Fruit fly (Drosophila melanogaster) whole organism, embryonic: ENCODE data around the gene CG5399.

Source experiments
- ATbp ChIP-seq: fragments of 200-800 bp; sonication (Bioruptor generic); optimal IDR thresholded peaks from 2 replicates; lab custom pipeline; 2017; ENCODE audit warnings: missing biosample characterization, mild to moderate bottlenecking, missing genetic modification characterization, missing genetic modification reagents
- Asciz ChIP-seq: fragments of 200-800 bp; sonication (Bioruptor generic); optimal IDR thresholded peaks from 2 replicates; lab custom pipeline; 2017; ENCODE audit warnings: missing biosample characterization, mild to moderate bottlenecking, missing genetic modification characterization, missing genetic modification reagents
- Awh ChIP-seq: fragments of 200-800 bp; sonication (Bioruptor generic); IDR thresholded peaks from 2 replicates; pipeline ENCODE4, ENCODE4 v1.3.6; 2022; ENCODE audit warnings: missing biosample characterization, missing genetic modification characterization
- Blimp-1 ChIP-seq: fragments of 200-800 bp; sonication (Bioruptor generic); optimal IDR thresholded peaks from 3 replicates; lab custom pipeline; 2018; ENCODE audit warnings: missing biosample characterization, missing genetic modification characterization, mild to moderate bottlenecking, moderate library complexity, missing genetic modification reagents
- Bteb2 ChIP-seq: fragments of 200-800 bp; sonication (Bioruptor generic); optimal IDR thresholded peaks from 2 replicates; lab custom pipeline; 2016; ENCODE audit warnings: missing biosample characterization, missing genetic modification characterization
- CG1024 ChIP-seq: fragments of 200-800 bp; sonication (Bioruptor generic); IDR thresholded peaks from 2 replicates; pipeline ENCODE4 v1.3.6; 2022; ENCODE audit warnings: missing biosample characterization, missing genetic modification characterization
- CG11085 ChIP-seq: fragments of 200-800 bp; sonication (Bioruptor generic); IDR thresholded peaks from 2 replicates; pipeline ENCODE4 v1.3.6; 2022; ENCODE audit warnings: missing biosample characterization, missing genetic modification characterization
- CG11504 ChIP-seq: fragments of 200-800 bp; sonication (Bioruptor generic); optimal IDR thresholded peaks from 3 replicates; lab custom pipeline; 2019; ENCODE audit warnings: missing biosample characterization, mild to moderate bottlenecking, missing genetic modification characterization, moderate library complexity
- CG15011 ChIP-seq: fragments of 200-800 bp; sonication (Bioruptor generic); optimal IDR thresholded peaks from 3 replicates; lab custom pipeline; 2018; ENCODE audit warnings: missing biosample characterization, mild to moderate bottlenecking, missing genetic modification characterization
- CG15269 ChIP-seq: fragments of 200-800 bp; sonication (Bioruptor generic); optimal IDR thresholded peaks from 2 replicates; lab custom pipeline; 2018; ENCODE audit warnings: missing biosample characterization, mild to moderate bottlenecking, missing genetic modification characterization, moderate library complexity
- CG17328 ChIP-seq: fragments of 200-800 bp; sonication (Bioruptor generic); IDR thresholded peaks from 2 replicates; pipeline ENCODE4 v1.3.6; 2022; ENCODE audit warnings: missing biosample characterization, missing genetic modification characterization
- CG2116 ChIP-seq: fragments of 200-800 bp; sonication (Bioruptor generic); optimal IDR thresholded peaks from 3 replicates; lab custom pipeline; 2018; ENCODE audit warnings: missing biosample characterization, mild to moderate bottlenecking, missing genetic modification characterization
- CG2199 ChIP-seq: fragments of 200-800 bp; sonication (Bioruptor generic); IDR thresholded peaks from 3 replicates; pipeline ENCODE4 v1.3.6; 2022; ENCODE audit warnings: missing biosample characterization, missing genetic modification characterization
- CG31224 ChIP-seq: fragments of 200-800 bp; sonication (Bioruptor generic); IDR thresholded peaks from 2 replicates; pipeline ENCODE4 v1.3.6; 2022; ENCODE audit warnings: missing biosample characterization, missing genetic modification characterization
- CG4282 ChIP-seq: fragments of 200-800 bp; sonication (Bioruptor generic); optimal IDR thresholded peaks from 2 replicates; lab custom pipeline; 2016; ENCODE audit warnings: missing biosample characterization, missing genetic modification characterization
- CG4424 ChIP-seq: fragments of 200-800 bp; sonication (Bioruptor generic); optimal IDR thresholded peaks from 3 replicates; lab custom pipeline; 2016; ENCODE audit warnings: missing biosample characterization, missing genetic modification characterization
- CG6683 ChIP-seq: fragments of 200-800 bp; sonication (Bioruptor generic); optimal IDR thresholded peaks from 2 replicates; lab custom pipeline; 2017; ENCODE audit warnings: missing biosample characterization, mild to moderate bottlenecking, missing genetic modification characterization, missing genetic modification reagents
- CG6791 ChIP-seq: fragments of 200-800 bp; sonication (Bioruptor generic); IDR thresholded peaks from 3 replicates; pipeline ENCODE4 v1.3.6; 2022; ENCODE audit warnings: missing biosample characterization, missing genetic modification characterization; ENCODE audit not compliant: partially characterized antibody
- CG7372 ChIP-seq: fragments of 200-800 bp; sonication (Bioruptor generic); IDR thresholded peaks from 2 replicates; pipeline ENCODE4 v1.3.6; 2022; ENCODE audit warnings: missing biosample characterization, missing genetic modification characterization
- CHES-1-like ChIP-seq: fragments of 200-800 bp; sonication (Bioruptor generic); optimal IDR thresholded peaks from 2 replicates; lab custom pipeline; 2016; ENCODE audit warnings: missing biosample characterization, missing genetic modification characterization
- Drgx ChIP-seq: fragments of 200-800 bp; sonication (Bioruptor generic); IDR thresholded peaks from 2 replicates; pipeline ENCODE4 v1.3.6; 2022; ENCODE audit warnings: missing biosample characterization, missing genetic modification characterization
- Ets65A ChIP-seq: fragments of 200-800 bp; sonication (Bioruptor generic); peaks from one replicate; lab custom pipeline; 2016; ENCODE audit warnings: missing biosample characterization, missing genetic modification characterization
- Hr3 ChIP-seq: fragments of 200-800 bp; sonication (Bioruptor generic); optimal IDR thresholded peaks from 3 replicates; lab custom pipeline; 2016; ENCODE audit warnings: missing biosample characterization, missing genetic modification characterization
- Med ChIP-seq: fragments of 200-800 bp; sonication (Bioruptor generic); peaks from one replicate; lab custom pipeline; 2016; ENCODE audit warnings: missing biosample characterization, missing genetic modification characterization, mild to moderate bottlenecking, inconsistent platforms, moderate library complexity
- PHDP ChIP-seq: fragments of 200-800 bp; sonication (Bioruptor generic); optimal IDR thresholded peaks from 3 replicates; lab custom pipeline; 2018; ENCODE audit warnings: missing biosample characterization, mild to moderate bottlenecking, missing genetic modification characterization, moderate library complexity
- Tbp ChIP-seq: fragments of >200 bp; optimal IDR thresholded peaks from 2 replicates; lab custom pipeline; 2018; ENCODE audit warnings: missing biosample characterization, missing genetic modification characterization
- Xrp1 ChIP-seq: fragments of 200-800 bp; sonication (Bioruptor generic); IDR thresholded peaks from 2 replicates; pipeline ENCODE4 v1.3.6; 2022; ENCODE audit warnings: missing biosample characterization, missing genetic modification characterization
- aop ChIP-seq: fragments of 200-800 bp; sonication (Bioruptor generic); IDR thresholded peaks from 2 replicates; pipeline ENCODE4 v1.3.6; 2022; ENCODE audit warnings: missing biosample characterization, missing genetic modification characterization
- cg ChIP-seq: fragments of 200-800 bp; sonication (Bioruptor generic); optimal IDR thresholded peaks from 3 replicates; lab custom pipeline; 2019; ENCODE audit warnings: missing biosample characterization, mild to moderate bottlenecking, missing genetic modification characterization, moderate library complexity
- ci ChIP-seq: fragments of 200-800 bp; sonication (Bioruptor generic); IDR thresholded peaks from 3 replicates; pipeline ENCODE4 v1.3.6; 2022; ENCODE audit warnings: missing biosample characterization, missing genetic modification characterization
- crol ChIP-seq: fragments of 200-800 bp; sonication (Bioruptor generic); IDR thresholded peaks from 2 replicates; pipeline ENCODE4 v1.3.6; 2022; ENCODE audit warnings: missing biosample characterization, missing genetic modification characterization
- da ChIP-seq: fragments of 200-800 bp; sonication (Bioruptor generic); optimal IDR thresholded peaks from 2 replicates; lab custom pipeline; 2016; ENCODE audit warnings: missing biosample characterization, missing genetic modification characterization
- danr ChIP-seq: fragments of 200-800 bp; sonication (Bioruptor generic); IDR thresholded peaks from 2 replicates; pipeline ENCODE4 v1.3.6; 2022; ENCODE audit warnings: missing biosample characterization, missing genetic modification characterization
- dimm ChIP-seq: fragments of 200-800 bp; sonication (Bioruptor generic); IDR thresholded peaks from 2 replicates; pipeline ENCODE4 v1.3.6; 2022; ENCODE audit warnings: missing biosample characterization, missing genetic modification characterization
- ind ChIP-seq: fragments of 200-800 bp; sonication (Bioruptor generic); optimal IDR thresholded peaks from 3 replicates; lab custom pipeline; 2016; ENCODE audit warnings: missing biosample characterization, missing genetic modification characterization
- jumu ChIP-seq: fragments of 200-800 bp; sonication (Bioruptor generic); optimal IDR thresholded peaks from 3 replicates; lab custom pipeline; 2016; ENCODE audit warnings: missing biosample characterization, missing genetic modification characterization
- kni ChIP-seq: fragments of 200-800 bp; sonication (Bioruptor generic); optimal IDR thresholded peaks from 3 replicates; lab custom pipeline; 2017; ENCODE audit warnings: mild to moderate bottlenecking, missing biosample characterization, missing genetic modification reagents, missing genetic modification characterization
- knrl ChIP-seq: fragments of 200-800 bp; sonication (Bioruptor generic); IDR thresholded peaks from 3 replicates; pipeline ENCODE4 v1.3.6; 2022; ENCODE audit warnings: missing biosample characterization, missing genetic modification characterization; ENCODE audit not compliant: partially characterized antibody
- phol ChIP-seq: fragments of 200-800 bp; sonication (Bioruptor generic); optimal IDR thresholded peaks from 3 replicates; lab custom pipeline; 2018; ENCODE audit warnings: missing biosample characterization, mild to moderate bottlenecking, missing genetic modification characterization, moderate library complexity
- pros ChIP-seq: fragments of 200-800 bp; sonication (Bioruptor generic); optimal IDR thresholded peaks from 3 replicates; lab custom pipeline; 2019; ENCODE audit warnings: missing biosample characterization, mild to moderate bottlenecking, missing genetic modification characterization, moderate library complexity
- psq ChIP-seq: fragments of 200-800 bp; sonication (Bioruptor generic); optimal IDR thresholded peaks from 2 replicates; lab custom pipeline; 2017; ENCODE audit warnings: missing biosample characterization, missing genetic modification characterization
- ranshi ChIP-seq: fragments of 200-800 bp; sonication (Bioruptor generic); IDR thresholded peaks from 2 replicates; pipeline ENCODE4 v1.3.6; 2022; ENCODE audit warnings: missing biosample characterization, missing genetic modification characterization
- repo ChIP-seq: fragments of 200-800 bp; sonication (Bioruptor generic); optimal IDR thresholded peaks from 2 replicates; lab custom pipeline; 2016; ENCODE audit warnings: missing biosample characterization, missing genetic modification characterization
- sens ChIP-seq: fragments of 200-800 bp; sonication (Bioruptor generic); peaks from one replicate; lab custom pipeline; 2016; ENCODE audit warnings: missing biosample characterization, missing genetic modification characterization
- stwl ChIP-seq: fragments of 200-800 bp; sonication (Bioruptor generic); optimal IDR thresholded peaks from 3 replicates; lab custom pipeline; 2018; ENCODE audit warnings: missing biosample characterization, mild to moderate bottlenecking, missing genetic modification characterization, moderate library complexity
- sug ChIP-seq: fragments of 200-800 bp; optimal IDR thresholded peaks from 2 replicates; lab custom pipeline; 2019; ENCODE audit warnings: missing biosample characterization, mild to moderate bottlenecking, missing genetic modification characterization, moderate library complexity
- unpg ChIP-seq: fragments of 200-800 bp; sonication (Bioruptor generic); optimal IDR thresholded peaks from 3 replicates; lab custom pipeline; 2018; ENCODE audit warnings: missing biosample characterization, mild to moderate bottlenecking, missing genetic modification characterization, moderate library complexity
- zfh1 ChIP-seq: fragments of 200-800 bp; sonication (Bioruptor generic); IDR thresholded peaks from 3 replicates; pipeline ENCODE4 v1.3.6; 2022; ENCODE audit warnings: missing biosample characterization, missing genetic modification characterization

Gene CG5399

DNA sequence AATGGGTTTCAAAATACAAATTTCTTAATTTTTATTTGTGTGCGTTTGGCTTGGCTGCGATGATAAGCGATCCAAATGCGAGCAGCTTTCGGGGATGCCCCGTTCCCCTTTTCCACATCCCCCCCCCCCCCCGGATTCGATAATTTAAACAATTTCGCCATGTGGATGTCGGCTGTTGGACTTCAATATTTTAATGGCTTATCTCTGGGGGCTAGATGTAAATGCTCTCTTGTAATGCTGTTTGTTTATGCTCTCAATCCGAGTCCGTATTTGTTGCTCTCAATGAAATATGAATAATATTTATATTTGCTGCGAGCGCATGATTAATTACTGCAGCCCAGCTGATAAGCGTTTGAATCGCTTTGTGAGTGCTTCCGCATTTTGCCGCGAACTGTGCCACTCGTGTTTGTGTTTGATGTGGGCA, 17.5 kb upstream of the CG5399 start (continued):
- TF ChIP-seq aop (no peak), dimm (no peak), pros (GFP tag; lab: Kevin White, UChicago) (no peak), CG15011 (GFP tag; lab: Kevin White, UChicago) (no peak), stwl (tag; lab: Kevin White, UChicago) (no peak), CG4282 (GFP tag; lab: Kevin White, UChicago) (no peak), CG2116 (no peak), CG6683 (no peak), CG11085 (GFP tag; lab: Robert Waterston, UW) (no peak), Tbp (GFP tag; lab: Kevin White, UChicago) (no peak), sug (peak; percentile 23), Bteb2 (GFP tag; lab: Kevin White, UChicago) (no peak), CG31224 (GFP tag; lab: Robert Waterston, UW) (no peak), PHDP (peak; percentile 12)

DNA sequence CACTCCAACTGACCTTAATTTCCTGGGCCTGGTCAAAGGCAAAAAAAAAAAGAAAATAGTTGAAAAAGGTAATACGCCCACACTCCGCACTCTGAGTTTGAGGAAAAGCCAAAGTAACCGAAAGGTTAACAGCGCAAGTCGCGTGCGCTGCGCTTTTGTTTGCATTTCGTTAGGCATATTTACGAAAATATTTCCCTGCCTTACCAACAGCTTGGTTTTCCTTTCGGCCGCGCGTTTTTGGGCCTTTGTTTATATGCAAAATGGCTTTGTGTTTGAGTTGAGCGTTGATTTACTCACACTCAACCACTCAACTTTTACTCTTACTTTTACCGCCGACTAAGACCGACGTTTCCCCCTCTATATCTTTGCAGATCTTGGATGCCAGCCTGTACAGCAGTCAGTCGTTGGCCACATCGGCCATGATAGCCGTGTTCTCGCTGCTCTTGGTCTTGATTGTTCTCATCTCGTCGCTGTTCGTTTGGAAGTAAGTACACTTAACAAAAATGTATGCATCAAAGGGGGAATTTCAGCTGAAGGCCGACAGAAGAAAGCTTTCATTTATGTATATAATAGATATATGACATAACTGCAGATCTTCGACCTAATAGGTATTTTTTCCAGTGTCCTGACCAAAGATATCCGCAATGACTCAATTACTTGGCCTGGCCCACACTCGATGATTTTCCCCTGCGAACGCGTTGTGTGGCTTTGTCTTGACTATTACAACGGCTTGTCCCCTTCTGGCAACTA, 16.1 kb upstream of the CG5399 start:
- TF ChIP-seq Ets65A (peak; percentile 16), Xrp1 (peak; percentile 3; the same call in 1 of the 2 replicates), CG15269 (tag; lab: Kevin White, UChicago) (no peak), danr (GFP tag; lab: Robert Waterston, UW) (no peak), jumu (GFP tag; lab: Kevin White, UChicago) (no peak), ci (GFP tag; lab: Robert Waterston, UW) (0 out of 3 replicates have a peak, but pooled peaks have one; percentile 45), kni (peak; percentile 5), Med (GFP tag; lab: Kevin White, UChicago) (peak; percentile 52), phol (tag; lab: Kevin White, UChicago) (no peak), ATbp (GFP tag; lab: Kevin White, UChicago) (peak; percentile 15), da (GFP tag; lab: Kevin White, UChicago) (no peak), repo (GFP tag; lab: Kevin White, UChicago) (no peak), CG11504 (tag; lab: Kevin White, UChicago) (peak; percentile 17), unpg (GFP tag; lab: Kevin White, UChicago) (no peak), Awh (GFP tag; lab: Robert Waterston, UW) (0 out of 2 replicates have a peak, but pooled peaks have one; percentile 43), CG1024 (GFP tag; lab: Robert Waterston, UW) (no peak), Drgx (GFP tag; lab: Robert Waterston, UW) (0 out of 2 replicates have a peak, but pooled peaks have one; percentile 20), zfh1 (GFP tag; lab: Robert Waterston, UW) (0 out of 3 replicates have a peak, but pooled peaks have one; percentile 43), CG17328 (GFP tag; lab: Robert Waterston, UW) (0 out of 2 replicates have a peak, but pooled peaks have one; percentile 13), ind (GFP tag; lab: Kevin White, UChicago) (peak; percentile 9), CG7372 (no peak), Blimp-1 (GFP tag; lab: Kevin White, UChicago) (peak; percentile 33), ranshi (GFP tag; lab: Robert Waterston, UW) (0 out of 2 replicates have a peak, but pooled peaks have one; percentile 20), CG4424 (GFP tag; lab: Kevin White, UChicago) (no peak)

DNA sequence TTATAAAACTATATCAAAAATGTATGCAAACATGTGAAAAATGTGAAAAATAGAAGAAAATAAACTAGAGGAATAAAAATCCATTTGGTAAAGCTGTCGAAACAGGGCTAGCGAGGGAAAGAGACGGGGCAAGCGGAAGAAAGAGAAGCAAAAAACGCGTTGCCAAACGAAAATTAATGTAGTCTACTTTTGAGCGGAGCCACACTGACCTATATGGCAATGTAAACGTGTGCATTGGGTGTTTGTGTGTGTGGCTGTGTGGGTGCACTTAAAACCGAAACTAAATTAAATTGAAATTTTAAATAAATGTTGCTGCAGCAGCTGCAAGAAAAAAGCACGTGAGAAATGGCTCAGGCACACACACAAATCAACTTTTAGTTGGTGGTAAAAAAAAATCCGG, 15.1 kb upstream of the CG5399 start:
- TF ChIP-seq Med (GFP tag; lab: Kevin White, UChicago): peak; percentile 1
- no peak for TF ChIP-seq CHES-1-like (GFP tag; lab: Kevin White, UChicago)
- TF ChIP-seq crol (GFP tag; lab: Robert Waterston, UW): 0 out of 2 replicates have a peak, but pooled peaks have one; percentile 7
- TF ChIP-seq stwl (tag; lab: Kevin White, UChicago): peak; percentile 26
- TF ChIP-seq Hr3 (GFP tag; lab: Kevin White, UChicago): peak; percentile 26
- 0 out of 3 replicates have a peak, but pooled peaks have one; percentile 46 for TF ChIP-seq CG6791
- peak; percentile 57 for TF ChIP-seq sens (GFP tag; lab: Kevin White, UChicago)
- peak; percentile 11 for TF ChIP-seq Asciz
- 0 out of 3 replicates have a peak, but pooled peaks have one; percentile 32 for TF ChIP-seq CG2199 (GFP tag; lab: Robert Waterston, UW)
- TF ChIP-seq knrl (GFP tag; lab: Robert Waterston, UW): no peak
- TF ChIP-seq cg: peak; percentile 63
- TF ChIP-seq psq (GFP tag; lab: Kevin White, UChicago): no peak
